Worm (Caenorhabditis elegans) whole organism, L2 larva: ENCODE results near the gene mrps-18B.

Experiments
- C34F6.9 ChIP-seq: fragments of 150-350 bp; optimal IDR thresholded peaks from 2 replicates; lab custom pipeline; 2014; ENCODE audit warnings: missing biosample characterization, missing genetic modification characterization
- F13H6.1 ChIP-seq: sonication (generic microtip); optimal IDR thresholded peaks from 2 replicates; lab custom pipeline; 2016; ENCODE audit warnings: missing genetic modification characterization, missing compliant biosample characterization
- alr-1 ChIP-seq: fragments of 150-350 bp; optimal IDR thresholded peaks from 2 replicates; lab custom pipeline; 2014; ENCODE audit warnings: missing biosample characterization, missing genetic modification characterization
- aly-2 ChIP-seq: fragments of 150-350 bp; optimal IDR thresholded peaks from 2 replicates; lab custom pipeline; 2014; ENCODE audit warnings: missing biosample characterization, missing genetic modification characterization
- ama-1 ChIP-seq: fragments of 150-350 bp; optimal IDR thresholded peaks from 2 replicates; lab custom pipeline; 2018; ENCODE audit warnings: inconsistent platforms
- ceh-16 ChIP-seq: fragments of 150-350 bp; optimal IDR thresholded peaks from 2 replicates; lab custom pipeline; 2014; ENCODE audit warnings: missing biosample characterization, missing genetic modification characterization
- crh-2 ChIP-seq: sonication (generic microtip); optimal IDR thresholded peaks from 2 replicates; lab custom pipeline; 2017; ENCODE audit warnings: missing biosample characterization, missing genetic modification characterization
- egl-27 ChIP-seq: sonication (generic microtip); optimal IDR thresholded peaks from 3 replicates; lab custom pipeline; 2017; ENCODE audit warnings: missing biosample characterization, missing genetic modification reagents, missing genetic modification characterization
- elt-1 ChIP-seq: fragments of 150-350 bp; optimal IDR thresholded peaks from 2 replicates; lab custom pipeline; 2014; ENCODE audit warnings: missing biosample characterization, missing genetic modification characterization
- fos-1 ChIP-seq: fragments of 150-350 bp; optimal IDR thresholded peaks from 2 replicates; lab custom pipeline; 2014; ENCODE audit warnings: missing biosample characterization, missing genetic modification characterization
- gmeb-1 ChIP-seq: fragments of 150-350 bp; optimal IDR thresholded peaks from 2 replicates; lab custom pipeline; 2014; ENCODE audit warnings: missing biosample characterization, missing genetic modification characterization
- lin-11 ChIP-seq: fragments of 150-350 bp; sonication (generic microtip); optimal IDR thresholded peaks from 2 replicates; lab custom pipeline; 2014; ENCODE audit warnings: missing biosample characterization, missing genetic modification characterization, inconsistent platforms, mixed read lengths
- lin-13 ChIP-seq: fragments of 150-350 bp; optimal IDR thresholded peaks from 2 replicates; lab custom pipeline; 2014; ENCODE audit warnings: missing biosample characterization, missing genetic modification reagents, missing genetic modification characterization
- lin-39 ChIP-seq: fragments of 150-350 bp; optimal IDR thresholded peaks from 2 replicates; lab custom pipeline; 2014; ENCODE audit warnings: missing biosample characterization, missing genetic modification reagents, missing genetic modification characterization
- lsy-2 ChIP-seq, 2 experiments: fragments of 150-350 bp in 1 of 2; sonication (generic microtip) in 1 of 2; optimal IDR thresholded peaks; 2 replicates each; lab custom pipeline; 2014 to 2017; ENCODE audit warnings: missing biosample characterization in 2 of 2, missing genetic modification characterization in 2 of 2
- mab-5 ChIP-seq: fragments of 150-350 bp; optimal IDR thresholded peaks from 2 replicates; lab custom pipeline; 2014; ENCODE audit warnings: missing biosample characterization, missing genetic modification characterization
- mbf-1 ChIP-seq: sonication (generic microtip); optimal IDR thresholded peaks from 2 replicates; lab custom pipeline; 2017; ENCODE audit warnings: missing biosample characterization, missing genetic modification characterization
- nhr-10 ChIP-seq: sonication (generic microtip); optimal IDR thresholded peaks from 2 replicates; lab custom pipeline; 2017; ENCODE audit warnings: missing biosample characterization, missing genetic modification characterization
- nhr-11 ChIP-seq: fragments of 150-350 bp; optimal IDR thresholded peaks from 2 replicates; lab custom pipeline; 2014; ENCODE audit warnings: missing biosample characterization, missing genetic modification characterization
- nhr-12 ChIP-seq: fragments of 150-350 bp; optimal IDR thresholded peaks from 2 replicates; lab custom pipeline; 2014; ENCODE audit warnings: missing biosample characterization, missing genetic modification characterization
- nhr-129 ChIP-seq: fragments of 150-350 bp; optimal IDR thresholded peaks from 2 replicates; lab custom pipeline; 2014; ENCODE audit warnings: missing biosample characterization, missing genetic modification characterization
- nhr-21 ChIP-seq: fragments of 150-350 bp; optimal IDR thresholded peaks from 2 replicates; lab custom pipeline; 2014; ENCODE audit warnings: missing biosample characterization, missing genetic modification characterization
- nhr-23 ChIP-seq: fragments of 150-350 bp; optimal IDR thresholded peaks from 2 replicates; lab custom pipeline; 2014; ENCODE audit warnings: missing biosample characterization, missing genetic modification reagents, missing genetic modification characterization
- nhr-237 ChIP-seq: fragments of 150-350 bp; optimal IDR thresholded peaks from 2 replicates; lab custom pipeline; 2014; ENCODE audit warnings: missing biosample characterization, missing genetic modification characterization
- nhr-25 ChIP-seq: fragments of 150-350 bp; sonication (generic microtip); optimal IDR thresholded peaks from 3 replicates; lab custom pipeline; 2014; ENCODE audit warnings: missing biosample characterization, missing genetic modification characterization
- nhr-77 ChIP-seq: fragments of 150-350 bp; optimal IDR thresholded peaks from 2 replicates; lab custom pipeline; 2014; ENCODE audit warnings: missing biosample characterization, missing genetic modification characterization
- sem-4 ChIP-seq: fragments of 150-350 bp; optimal IDR thresholded peaks from 2 replicates; lab custom pipeline; 2014; ENCODE audit warnings: missing biosample characterization, missing genetic modification reagents, missing genetic modification characterization
- sma-3 ChIP-seq: sonication (generic microtip); optimal IDR thresholded peaks from 2 replicates; lab custom pipeline; 2016; ENCODE audit warnings: missing genetic modification reagents, missing genetic modification characterization, missing compliant biosample characterization
- sma-9 ChIP-seq, 2 experiments: fragments of 150-350 bp in 1 of 2; sonication (generic microtip) in 1 of 2; optimal IDR thresholded peaks; 2 replicates each; lab custom pipeline; 2014 to 2016; ENCODE audit warnings: missing genetic modification characterization in 2 of 2, mild to moderate bottlenecking in 1 of 2, missing biosample characterization in 1 of 2, missing compliant biosample characterization in 1 of 2, missing genetic modification reagents in 1 of 2, moderate library complexity in 1 of 2
- snpc-4 ChIP-seq: fragments of 150-350 bp; optimal IDR thresholded peaks from 2 replicates; lab custom pipeline; 2014; ENCODE audit warnings: missing biosample characterization, missing genetic modification characterization
- unc-39 ChIP-seq: fragments of 150-350 bp; optimal IDR thresholded peaks from 2 replicates; lab custom pipeline; 2014; ENCODE audit warnings: missing biosample characterization, missing genetic modification characterization
- unc-55 ChIP-seq: fragments of 150-350 bp; sonication (generic microtip); optimal IDR thresholded peaks from 3 replicates; lab custom pipeline; 2014; ENCODE audit warnings: missing biosample characterization, missing genetic modification reagents, missing genetic modification characterization
- unc-62 ChIP-seq: fragments of 150-350 bp; optimal IDR thresholded peaks from 2 replicates; lab custom pipeline; 2014; ENCODE audit warnings: missing biosample characterization, missing genetic modification reagents, missing genetic modification characterization
- zag-1 ChIP-seq: fragments of 150-350 bp; optimal IDR thresholded peaks from 2 replicates; lab custom pipeline; 2014; ENCODE audit warnings: missing biosample characterization, missing genetic modification characterization
- ztf-11 ChIP-seq: sonication (generic microtip); optimal IDR thresholded peaks from 2 replicates; lab custom pipeline; 2017; ENCODE audit warnings: missing biosample characterization, missing genetic modification characterization

mrps-18B gene

DNA sequence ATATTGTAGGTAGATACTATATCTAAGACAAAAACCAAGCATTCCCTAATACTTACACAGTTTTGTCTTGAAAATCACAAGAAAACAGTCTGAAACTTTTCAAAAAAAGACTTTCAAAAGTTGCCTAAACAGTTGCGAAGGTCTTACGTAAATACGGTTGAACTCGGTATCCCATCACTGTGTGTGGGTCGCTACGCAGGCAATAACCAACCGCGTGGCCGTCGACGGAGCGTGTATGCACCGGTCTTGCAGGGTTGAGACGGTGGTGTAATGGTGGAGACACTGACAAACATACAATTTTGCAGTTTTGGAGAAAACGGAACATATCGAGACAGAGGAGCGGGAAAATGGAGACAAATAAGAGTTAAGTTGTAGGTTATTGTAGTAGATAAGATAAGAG is 35.7 kb downstream of the mrps-18B start, which contains the start of gene iff-2 (continued):
- peak; percentile 92 for TF ChIP-seq unc-62 (GFP tag; lab: Kevin White, UChicago)
- TF ChIP-seq sem-4 (tag; lab: Kevin White, UChicago): peak; percentile 99
- TF ChIP-seq ceh-16 (tag; lab: Kevin White, UChicago): peak; percentile 99
- TF ChIP-seq nhr-11 (tag; lab: Kevin White, UChicago): peak; percentile 22
- TF ChIP-seq lin-39 (tag; lab: Kevin White, UChicago): no peak
- peak; percentile 94 to 98 for TF ChIP-seq lsy-2 (tag; optimal IDR thresholded peaks at IDR 0.05; lab: Kevin White, UChicago)
- peak; percentile 65 for TF ChIP-seq nhr-12 (tag; lab: Kevin White, UChicago)
- peak; percentile 93 for TF ChIP-seq snpc-4 (tag; lab: Kevin White, UChicago)
- TF ChIP-seq mab-5 (tag; lab: Kevin White, UChicago): peak; percentile 97
- no peak for TF ChIP-seq mbf-1 (tag; lab: Kevin White, UChicago)
- no peak for TF ChIP-seq aly-2 (tag; lab: Kevin White, UChicago)
- TF ChIP-seq lin-13 (GFP tag; lab: Kevin White, UChicago): peak; percentile 99
- TF ChIP-seq crh-2: peak; percentile 100
- TF ChIP-seq ama-1 (lab: Kevin White, UChicago): peak; percentile 89
- peak; percentile 89 for TF ChIP-seq nhr-77
- TF ChIP-seq nhr-21 (tag; lab: Kevin White, UChicago): peak; percentile 99
- TF ChIP-seq unc-39: peak; percentile 88
- peak; percentile 100 for TF ChIP-seq sma-3 (GFP tag; lab: Kevin White, UChicago)

DNA sequence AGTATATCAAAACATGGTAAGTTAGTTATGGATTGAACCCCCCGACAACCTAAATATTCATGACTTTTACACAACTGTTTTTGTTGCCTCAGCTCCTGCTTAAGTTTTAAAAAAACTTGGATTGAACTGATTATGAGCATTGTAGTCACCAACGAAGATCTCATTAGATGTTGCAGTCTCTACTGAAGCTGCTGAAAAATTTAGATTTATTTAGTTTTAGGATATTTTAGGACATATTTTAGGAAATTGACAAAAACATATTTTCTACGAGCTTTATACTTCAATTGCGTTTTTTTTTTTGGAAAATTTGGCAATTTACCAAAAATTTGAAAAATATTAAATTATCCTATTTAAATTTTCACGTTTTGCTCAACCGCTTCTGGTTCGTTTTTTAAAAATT is 36.5 kb downstream of the mrps-18B start, which contains the start of gene F54C9.14:
F54C9.14 (plus strand) TSS at position 301 of the 400 bp plus-strand sequence.
- TF ChIP-seq gmeb-1 (no peak), lsy-2 (tag; optimal IDR thresholded peaks at IDR 0.05; lab: Kevin White, UChicago) (no peak), sma-9 (GFP tag; optimal IDR thresholded peaks at IDR 0.05; lab: Kevin White, UChicago) (no peak), sma-9 (tag; optimal IDR thresholded peaks at IDR 0.05; lab: Kevin White, UChicago) (no peak), nhr-237 (tag; lab: Kevin White, UChicago) (no peak), nhr-21 (tag; lab: Kevin White, UChicago) (no peak), crh-2 (no peak), lin-13 (GFP tag; lab: Kevin White, UChicago) (no peak), unc-55 (no peak), egl-27 (tag; lab: Kevin White, UChicago) (no peak)

DNA sequence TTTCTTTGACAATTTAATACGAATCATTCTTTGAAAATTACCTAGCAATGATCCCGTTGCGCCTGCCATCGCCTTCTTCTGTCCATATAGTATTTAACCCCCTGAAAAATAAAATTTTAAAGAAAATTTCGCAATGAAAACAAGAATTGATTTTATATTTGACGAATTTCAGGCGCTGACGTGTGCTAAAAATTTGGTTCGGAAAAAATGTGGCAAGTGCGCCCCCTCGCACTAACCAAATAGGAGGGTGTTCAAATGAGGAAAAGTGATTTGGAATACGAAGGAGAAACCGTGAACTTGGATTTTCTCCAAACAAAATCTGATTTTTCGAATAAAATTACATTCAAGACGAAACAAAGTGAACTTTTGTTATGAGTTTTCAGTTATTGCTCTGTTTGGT is 40.6 kb downstream of the mrps-18B start, which contains the start of gene stc-1:
stc-1 (minus strand) TSS at position 101 of the 400 bp plus-strand sequence.
- TF ChIP-seq lin-39 (tag; lab: Kevin White, UChicago) (no peak), fos-1 (tag; lab: Kevin White, UChicago) (no peak), unc-39 (no peak), nhr-25 (tag; lab: Kevin White, UChicago) (no peak), elt-1 (tag; lab: Kevin White, UChicago) (no peak), gmeb-1 (peak; percentile 84), nhr-23 (tag; lab: Kevin White, UChicago) (no peak), crh-2 (peak; percentile 43), zag-1 (tag; lab: Kevin White, UChicago) (no peak), unc-55 (peak; percentile 41), lsy-2 (tag; optimal IDR thresholded peaks at IDR 0.05; lab: Kevin White, UChicago) (peak in 1 of 2 experiments; percentile 58), sma-3 (GFP tag; lab: Kevin White, UChicago) (peak; percentile 13), snpc-4 (tag; lab: Kevin White, UChicago) (no peak), aly-2 (tag; lab: Kevin White, UChicago) (no peak), alr-1 (no peak), nhr-77 (no peak), nhr-10 (tag; lab: Kevin White, UChicago) (no peak), C34F6.9 (peak; percentile 36), lin-11 (tag; lab: Kevin White, UChicago) (no peak), nhr-129 (tag; lab: Kevin White, UChicago) (peak; percentile 23)

DNA sequence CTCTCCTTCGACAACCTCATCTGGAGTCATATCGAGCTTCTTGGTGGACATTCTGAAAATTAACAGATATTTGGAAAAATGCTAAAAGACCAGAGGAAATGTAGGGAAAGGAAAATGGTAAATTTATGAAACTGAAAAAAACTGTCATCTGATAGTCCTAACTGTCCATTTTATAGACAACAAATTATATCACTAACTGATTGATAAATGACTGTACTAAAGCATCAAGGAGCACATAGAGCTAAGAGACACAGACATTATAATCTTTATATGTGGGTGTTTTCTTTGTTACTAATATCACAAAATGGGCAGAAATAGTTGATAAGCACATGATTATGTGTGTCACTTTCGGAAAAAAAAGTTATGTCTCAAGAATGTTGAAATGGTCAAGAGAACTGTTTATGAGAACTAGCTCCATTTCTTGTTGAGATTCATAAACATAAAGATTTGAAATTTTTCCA is 41.4 kb downstream of the mrps-18B start, which contains the start of gene F54C9.3:
F54C9.3 (minus strand) TSS at position 51 of the 461 bp plus-strand sequence.
- TF ChIP-seq zag-1 (tag; lab: Kevin White, UChicago) (no peak), gmeb-1 (peak; percentile 41), crh-2 (peak; percentile 54), ztf-11 (no peak), fos-1 (tag; lab: Kevin White, UChicago) (peak; percentile 98), sma-9 (GFP tag; optimal IDR thresholded peaks at IDR 0.05; lab: Kevin White, UChicago) (peak; percentile 13), sma-9 (tag; optimal IDR thresholded peaks at IDR 0.05; lab: Kevin White, UChicago) (no peak), lsy-2 (tag; optimal IDR thresholded peaks at IDR 0.05; lab: Kevin White, UChicago) (peak in 1 of 2 experiments; percentile 11), F13H6.1 (tag; lab: Kevin White, UChicago) (peak; percentile 46), aly-2 (tag; lab: Kevin White, UChicago) (no peak)
- TF ChIP-seq, all 48 proteins: peak for 6
